Fruit fly (Drosophila melanogaster) whole organism, wandering third instar larva: ENCODE results near the gene Ugt303B1.

ENCODE experiments used
- CG32264 ChIP-seq: fragments of 200-800 bp; sonication (Bioruptor generic); optimal IDR thresholded peaks from 2 replicates; lab custom pipeline; 2016; ENCODE audit warnings: missing biosample characterization, missing genetic modification characterization
- CG9705 ChIP-seq: fragments of 200-800 bp; sonication (Bioruptor generic); optimal IDR thresholded peaks from 2 replicates; lab custom pipeline; 2018; ENCODE audit warnings: missing biosample characterization, mild to moderate bottlenecking, missing genetic modification characterization
- HLH106 ChIP-seq: fragments of 200-800 bp; optimal IDR thresholded peaks from 3 replicates; lab custom pipeline; 2019; ENCODE audit warnings: missing biosample characterization, mild to moderate bottlenecking, missing genetic modification characterization, moderate library complexity
- Hnf4 ChIP-seq: fragments of 200-800 bp; sonication (Bioruptor generic); optimal IDR thresholded peaks from 2 replicates; lab custom pipeline; 2016; ENCODE audit warnings: missing biosample characterization, mild to moderate bottlenecking, missing genetic modification characterization
- Jra ChIP-seq: sonication (Bioruptor generic); optimal IDR thresholded peaks from 2 replicates; lab custom pipeline; 2016; ENCODE audit warnings: missing biosample characterization, missing genetic modification characterization
- Myc ChIP-seq: fragments of >200 bp; optimal IDR thresholded peaks from 2 replicates; lab custom pipeline; 2017
- OdsH ChIP-seq: fragments of 200-800 bp; sonication (Bioruptor generic); optimal IDR thresholded peaks from 2 replicates; lab custom pipeline; 2016; ENCODE audit warnings: missing biosample characterization, mild to moderate bottlenecking, missing genetic modification characterization
- Rel ChIP-seq, 2 experiments: fragments of 200-800 bp; sonication (Bioruptor generic) in 1 of 2; optimal IDR thresholded peaks; 2 replicates in 1 of 2; 3 replicates in 1 of 2; lab custom pipeline; 2016 to 2019; ENCODE audit warnings: mild to moderate bottlenecking in 2 of 2, missing biosample characterization in 2 of 2, missing genetic modification characterization in 2 of 2, moderate library complexity in 1 of 2
- fru ChIP-seq: fragments of 200-800 bp; sonication (Bioruptor generic); optimal IDR thresholded peaks from 3 replicates; lab custom pipeline; 2016; ENCODE audit warnings: missing biosample characterization, mild to moderate bottlenecking, missing genetic modification characterization
- h ChIP-seq: fragments of 200-800 bp; sonication (Bioruptor generic); optimal IDR thresholded peaks from 3 replicates; lab custom pipeline; 2016; ENCODE audit warnings: missing biosample characterization, mild to moderate bottlenecking, missing genetic modification characterization
- lola ChIP-seq: fragments of >200 bp; optimal IDR thresholded peaks from 2 replicates; lab custom pipeline; 2017; ENCODE audit warnings: missing biosample characterization, missing genetic modification characterization
- pan ChIP-seq: fragments of >200 bp; optimal IDR thresholded peaks from 2 replicates; lab custom pipeline; 2017
- rgr ChIP-seq: fragments of 200-800 bp; sonication (Bioruptor generic); optimal IDR thresholded peaks from 3 replicates; lab custom pipeline; 2016; ENCODE audit warnings: missing biosample characterization, mild to moderate bottlenecking, missing genetic modification characterization
- usp ChIP-seq: fragments of >200 bp; optimal IDR thresholded peaks from 2 replicates; lab custom pipeline; 2017; ENCODE audit warnings: missing biosample characterization, missing genetic modification characterization

DNA sequence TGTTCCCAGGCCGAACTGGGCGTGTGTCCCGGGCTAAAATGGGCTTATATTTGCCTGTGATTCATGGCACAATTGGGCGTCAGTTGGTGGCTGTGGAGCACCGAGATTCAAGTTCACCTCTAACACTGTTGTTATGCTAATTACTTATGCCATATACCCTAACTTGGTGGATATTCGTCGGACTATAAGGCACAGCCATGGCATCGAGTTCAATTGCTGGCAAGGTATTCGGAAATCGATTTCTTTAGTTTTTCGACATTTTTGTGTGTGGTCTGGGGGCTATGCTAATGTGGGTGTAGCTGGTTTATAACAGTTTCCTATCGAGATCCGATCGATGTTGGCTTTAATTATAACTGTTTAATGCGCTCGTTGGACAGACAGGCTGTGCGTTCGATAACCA is 10.4 kb downstream of the Ugt303B1 start:
- TF ChIP-seq Rel (GFP tag; optimal IDR thresholded peaks at IDR 0.05; lab: Kevin White, UChicago) (no peak), Rel (tag; optimal IDR thresholded peaks at IDR 0.05; lab: Kevin White, UChicago) (no peak), CG32264 (no peak), usp (GFP tag; lab: Kevin White, UChicago) (no peak), pan (lab: Kevin White, UChicago) (no peak), Myc (lab: Kevin White, UChicago) (no peak), h (GFP tag; lab: Kevin White, UChicago) (no peak), HLH106 (tag; lab: Kevin White, UChicago) (no peak), CG9705 (GFP tag; lab: Kevin White, UChicago) (no peak), Hnf4 (GFP tag; lab: Kevin White, UChicago) (no peak), fru (GFP tag; lab: Kevin White, UChicago) (no peak), Jra (no peak), OdsH (GFP tag; lab: Kevin White, UChicago) (no peak), lola (GFP tag; lab: Kevin White, UChicago) (no peak), rgr (GFP tag; lab: Kevin White, UChicago) (no peak)
